Fruit fly (Drosophila melanogaster) whole organism: ENCODE results near the gene CG14573.

ENCODE experiments used
- CG8478 ChIP-seq: fragments of >200 bp; optimal IDR thresholded peaks from 2 replicates; lab custom pipeline; 2018; ENCODE audit warnings: inconsistent platforms
- Dll ChIP-seq: fragments of >200 bp; optimal IDR thresholded peaks from 2 replicates; lab custom pipeline; 2017
- EcR ChIP-seq, 2 experiments: fragments of >200 bp; optimal IDR thresholded peaks; 2 replicates each; lab custom pipeline; 2017; ENCODE audit warnings: missing biosample characterization in 2 of 2, missing genetic modification characterization in 2 of 2, missing genetic modification reagents in 2 of 2
- pan ChIP-seq: fragments of >200 bp; optimal IDR thresholded peaks from 2 replicates; lab custom pipeline; 2017
- psq ChIP-seq: fragments of >200 bp; optimal IDR thresholded peaks from 2 replicates; lab custom pipeline; 2017
- usp ChIP-seq: fragments of >200 bp; optimal IDR thresholded peaks from 2 replicates; lab custom pipeline; 2017; ENCODE audit warnings: missing biosample characterization, missing genetic modification characterization, mixed read lengths

CG14573 gene

DNA sequence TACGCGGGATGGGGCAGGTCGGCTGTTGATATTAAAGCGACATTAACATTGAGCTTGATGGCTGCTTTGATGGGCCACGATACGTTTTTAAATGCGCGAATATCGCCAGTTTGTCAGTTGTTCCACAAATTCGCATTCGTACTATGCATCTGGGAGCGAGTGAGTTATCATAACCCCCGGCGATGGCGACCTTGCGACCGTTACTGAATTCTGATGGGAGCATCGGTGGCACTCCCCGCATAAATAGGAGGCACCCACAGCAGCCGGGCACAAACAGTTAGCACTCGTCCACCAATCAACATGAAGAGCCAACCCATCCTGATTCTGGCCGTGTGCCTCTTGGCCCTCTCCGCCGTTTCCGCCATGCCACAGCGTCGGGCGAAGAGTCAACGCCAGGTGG is 23.0 kb downstream of the CG14573 start, which contains the start of gene CG14564:
Gene CG14564, plus strand, starts transcription at position 301 of the 400 bp plus-strand sequence.
- TF ChIP-seq EcR (GFP tag; optimal IDR thresholded peaks at IDR 0.05; lab: Kevin White, UChicago) (no peak), psq (lab: Kevin White, UChicago) (no peak), pan (no peak), usp (GFP tag; lab: Kevin White, UChicago) (no peak), Dll (no peak), CG8478 (lab: Kevin White, UChicago) (no peak)

dm6 chr3L:21765931-21766330 is 32.0 kb downstream of the CG14573 start:
- TF ChIP-seq psq (lab: Kevin White, UChicago) (no peak), EcR (GFP tag; optimal IDR thresholded peaks at IDR 0.05; lab: Kevin White, UChicago) (no peak), usp (GFP tag; lab: Kevin White, UChicago) (no peak), Dll (no peak), pan (no peak), CG8478 (lab: Kevin White, UChicago) (no peak)

dm6 chr3L:21769515-21769914 is 35.6 kb downstream of the CG14573 start, which contains the start of gene CG7370:
Gene CG7370, plus strand, starts transcription at chr3L:21769815.
- TF ChIP-seq Dll = no peak
- TF ChIP-seq usp (GFP tag; lab: Kevin White, UChicago) = no peak
- TF ChIP-seq psq (lab: Kevin White, UChicago) = no peak
- no peak for TF ChIP-seq CG8478 (lab: Kevin White, UChicago)
- TF ChIP-seq EcR (GFP tag; optimal IDR thresholded peaks at IDR 0.05; lab: Kevin White, UChicago) = no peak
- no peak for TF ChIP-seq pan

dm6 chr3L:21770328-21770727 is 36.4 kb downstream of the CG14573 start, which contains the start of gene Syn1:
Gene Syn1, minus strand, starts transcription at chr3L:21770534.
- TF ChIP-seq pan = no peak
- no peak for TF ChIP-seq EcR (GFP tag; optimal IDR thresholded peaks at IDR 0.05; lab: Kevin White, UChicago)
- no peak for TF ChIP-seq CG8478 (lab: Kevin White, UChicago)
- no peak for TF ChIP-seq usp (GFP tag; lab: Kevin White, UChicago)
- TF ChIP-seq psq (lab: Kevin White, UChicago) = no peak
- TF ChIP-seq Dll = no peak

- TF ChIP-seq EcR (GFP tag; optimal IDR thresholded peaks at IDR 0.05; lab: Kevin White, UChicago) (no peak), psq (lab: Kevin White, UChicago) (no peak), pan (no peak), CG8478 (lab: Kevin White, UChicago) (no peak), Dll (no peak), usp (GFP tag; lab: Kevin White, UChicago) (no peak)
These were observed 40.0 kb downstream of the CG14573 start for dm6 chr3L:21773855-21774254.
